Comparison of ENCODE assay signal across 4 fruit fly cellular contexts in genomic region chrX:17697266-17697665, dm6.
TF ChIP-seq lines count a peak whose summit lies in the region.

No protein-coding gene starts in this region.

- no peak for TF ChIP-seq CTCF in whole organism, embryonic (GFP tag; optimal IDR thresholded peaks at IDR 0.05; lab: Kevin White, UChicago)

TF ChIP-seq in whole organism, embryonic, 481 proteins besides CTCF, POLR2A, EP300 and RAD21:
- TF ChIP-seq CG9817 (tag; optimal IDR thresholded peaks at IDR 0.05; lab: Kevin White, UChicago) (peak; percentile 4), CG4854 (GFP tag; optimal IDR thresholded peaks at IDR 0.05; lab: Kevin White, UChicago) (no peak), sens (GFP tag; lab: Kevin White, UChicago) (peak; percentile 41), Med (GFP tag; lab: Kevin White, UChicago) (peak; percentile 19), NC2β (GFP tag; optimal IDR thresholded peaks at IDR 0.05; lab: Kevin White, UChicago) (no peak), sima (GFP tag; optimal IDR thresholded peaks at IDR 0.05; lab: Kevin White, UChicago) (no peak), phol (tag; optimal IDR thresholded peaks at IDR 0.05; lab: Kevin White, UChicago) (no peak), CG10959 (GFP tag; IDR thresholded peaks at IDR 0.05; lab: Robert Waterston, UW) (no peak), knrl (GFP tag; IDR thresholded peaks at IDR 0.05; lab: Robert Waterston, UW; ENCODE audit: partially characterized antibody) (no peak), sob (GFP tag; IDR thresholded peaks at IDR 0.05; lab: Robert Waterston, UW) (no peak), CG12071 (GFP tag; optimal IDR thresholded peaks at IDR 0.05; lab: Kevin White, UChicago) (no peak), CG13624 (GFP tag; optimal IDR thresholded peaks at IDR 0.05; lab: Kevin White, UChicago) (no peak), CG32532 (GFP tag; IDR thresholded peaks at IDR 0.05; lab: Robert Waterston, UW) (0 out of 2 replicates have a peak, but pooled peaks have one; percentile 19), grau (tag; optimal IDR thresholded peaks at IDR 0.05; lab: Kevin White, UChicago) (peak; percentile 60)

TF ChIP-seq in whole organism, prepupa, 60 proteins besides CTCF, POLR2A, EP300 and RAD21:
- TF ChIP-seq svp (GFP tag; lab: Kevin White, UChicago) (peak; percentile 50), Hr38 (GFP tag; optimal IDR thresholded peaks at IDR 0.05; lab: Kevin White, UChicago) (no peak), CG31627 (GFP tag; optimal IDR thresholded peaks at IDR 0.05; lab: Kevin White, UChicago) (peak; percentile 16), ss (GFP tag; optimal IDR thresholded peaks at IDR 0.05; lab: Kevin White, UChicago) (peak in 1 of 2 experiments; percentile 14), CG6163 (GFP tag; IDR thresholded peaks at IDR 0.05; lab: Robert Waterston, UW) (0 out of 3 replicates have a peak, but pooled peaks have one; percentile 24), Hr4 (GFP tag; optimal IDR thresholded peaks at IDR 0.05; lab: Kevin White, UChicago) (no peak), lz (GFP tag; optimal IDR thresholded peaks at IDR 0.05; lab: Kevin White, UChicago) (no peak), CG34406 (GFP tag; optimal IDR thresholded peaks at IDR 0.05; lab: Kevin White, UChicago) (no peak), Eip78C (GFP tag; lab: Kevin White, UChicago) (peak; percentile 66), CG9139 (GFP tag; optimal IDR thresholded peaks at IDR 0.05; lab: Kevin White, UChicago) (no peak), Eip75B (GFP tag; optimal IDR thresholded peaks at IDR 0.05; lab: Kevin White, UChicago) (no peak), CG10669 (GFP tag; optimal IDR thresholded peaks at IDR 0.05; lab: Kevin White, UChicago) (peak; percentile 14), CG32006 (GFP tag; optimal IDR thresholded peaks at IDR 0.05; lab: Kevin White, UChicago) (no peak), CG10631 (GFP tag; optimal IDR thresholded peaks at IDR 0.05; lab: Kevin White, UChicago) (no peak)

TF ChIP-seq in whole organism, pupa, 21 proteins besides CTCF, POLR2A, EP300 and RAD21:
- peak; percentile 38 for TF ChIP-seq CG8159 (tag; optimal IDR thresholded peaks at IDR 0.05; lab: Kevin White, UChicago)
- peak; percentile 23 for TF ChIP-seq CG15710 (tag; optimal IDR thresholded peaks at IDR 0.05; lab: Kevin White, UChicago)
- no peak for TF ChIP-seq gl (tag; optimal IDR thresholded peaks at IDR 0.05; lab: Kevin White, UChicago)

TF ChIP-seq in whole organism, wandering third instar larva, 38 proteins besides CTCF, POLR2A, EP300 and RAD21:
- TF ChIP-seq N (GFP tag; optimal IDR thresholded peaks at IDR 0.05; lab: Kevin White, UChicago) (no peak), br (GFP tag; optimal IDR thresholded peaks at IDR 0.05; lab: Kevin White, UChicago) (peak; percentile 3), CG32264 (GFP tag; optimal IDR thresholded peaks at IDR 0.05; lab: Kevin White, UChicago) (no peak), Vsx2 (GFP tag; optimal IDR thresholded peaks at IDR 0.05; lab: Kevin White, UChicago; ENCODE audit: partially characterized antibody) (no peak), dsf (GFP tag; optimal IDR thresholded peaks at IDR 0.05; lab: Kevin White, UChicago; ENCODE audit: borderline replicate concordance) (no peak), Dfd (GFP tag; optimal IDR thresholded peaks at IDR 0.05; lab: Kevin White, UChicago) (no peak), woc (GFP tag; optimal IDR thresholded peaks at IDR 0.05; lab: Kevin White, UChicago) (no peak), HLH106 (tag; optimal IDR thresholded peaks at IDR 0.05; lab: Kevin White, UChicago) (peak; percentile 30)
